Fruit fly (Drosophila melanogaster): ENCODE data around the gene comt.

The comt gene

DNA sequence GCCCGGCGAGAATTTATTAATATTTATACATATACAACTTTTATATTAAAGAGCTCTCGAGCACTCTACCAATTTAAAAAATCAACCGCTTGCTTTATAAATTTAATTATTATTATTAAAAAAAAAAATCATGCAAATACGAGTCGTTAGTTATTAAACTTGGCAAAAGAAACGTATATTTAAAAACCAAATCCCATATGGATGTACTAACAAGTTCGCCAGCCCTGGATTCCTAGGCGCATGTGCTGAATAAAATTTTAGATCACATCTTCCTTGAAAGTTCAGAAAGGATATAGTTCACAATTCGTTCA lies at the start of gene comt:
Gene comt, plus strand, starts transcription at position 265 of the 311 bp plus-strand sequence.
- TF ChIP-seq Dll (optimal IDR thresholded peaks at IDR 0.05) = no peak
- TF ChIP-seq psq (optimal IDR thresholded peaks at IDR 0.05) = no peak
- no peak for TF ChIP-seq EcR (GFP tag; optimal IDR thresholded peaks at IDR 0.05)
- no peak for TF ChIP-seq CG8478 (optimal IDR thresholded peaks at IDR 0.05)
- TF ChIP-seq pan (optimal IDR thresholded peaks at IDR 0.05) = no peak
- TF ChIP-seq usp (GFP tag; optimal IDR thresholded peaks at IDR 0.05) = no peak

DNA sequence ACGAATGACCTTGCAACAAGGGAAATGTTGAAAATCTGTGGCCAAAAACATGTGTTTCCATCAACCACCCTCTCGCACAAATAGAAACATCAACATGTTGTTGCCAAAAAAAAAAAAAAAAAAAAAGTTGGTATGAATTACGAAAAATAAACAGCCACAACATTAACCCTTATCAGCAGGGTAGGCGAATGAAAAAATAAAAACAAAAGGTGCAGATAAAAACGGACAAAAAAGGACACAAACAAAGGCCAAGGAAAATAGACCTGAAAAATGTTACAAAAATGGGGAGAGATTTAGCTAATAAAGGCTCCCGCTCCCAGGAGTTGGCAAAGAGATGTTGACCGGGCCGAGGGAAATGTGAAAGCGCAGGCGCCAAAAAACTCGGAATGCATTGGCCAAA lies 49.4 kb upstream of the comt start:
- TF ChIP-seq Dll (optimal IDR thresholded peaks at IDR 0.05) = no peak
- TF ChIP-seq pan (optimal IDR thresholded peaks at IDR 0.05) = no peak
- no peak for TF ChIP-seq usp (GFP tag; optimal IDR thresholded peaks at IDR 0.05)
- TF ChIP-seq psq (optimal IDR thresholded peaks at IDR 0.05) = no peak
- no peak for TF ChIP-seq CG8478 (optimal IDR thresholded peaks at IDR 0.05)
- TF ChIP-seq EcR (GFP tag; optimal IDR thresholded peaks at IDR 0.05) = no peak

- no peak for TF ChIP-seq psq (optimal IDR thresholded peaks at IDR 0.05)
- no peak for TF ChIP-seq pan (optimal IDR thresholded peaks at IDR 0.05)
- TF ChIP-seq EcR (GFP tag; optimal IDR thresholded peaks at IDR 0.05) = no peak
- no peak for TF ChIP-seq usp (GFP tag; optimal IDR thresholded peaks at IDR 0.05)
- no peak for TF ChIP-seq Dll (optimal IDR thresholded peaks at IDR 0.05)
- no peak for TF ChIP-seq CG8478 (optimal IDR thresholded peaks at IDR 0.05)
Measured at dm6 chrX:13210429-13210828, 48.4 kb upstream of the comt start.

DNA sequence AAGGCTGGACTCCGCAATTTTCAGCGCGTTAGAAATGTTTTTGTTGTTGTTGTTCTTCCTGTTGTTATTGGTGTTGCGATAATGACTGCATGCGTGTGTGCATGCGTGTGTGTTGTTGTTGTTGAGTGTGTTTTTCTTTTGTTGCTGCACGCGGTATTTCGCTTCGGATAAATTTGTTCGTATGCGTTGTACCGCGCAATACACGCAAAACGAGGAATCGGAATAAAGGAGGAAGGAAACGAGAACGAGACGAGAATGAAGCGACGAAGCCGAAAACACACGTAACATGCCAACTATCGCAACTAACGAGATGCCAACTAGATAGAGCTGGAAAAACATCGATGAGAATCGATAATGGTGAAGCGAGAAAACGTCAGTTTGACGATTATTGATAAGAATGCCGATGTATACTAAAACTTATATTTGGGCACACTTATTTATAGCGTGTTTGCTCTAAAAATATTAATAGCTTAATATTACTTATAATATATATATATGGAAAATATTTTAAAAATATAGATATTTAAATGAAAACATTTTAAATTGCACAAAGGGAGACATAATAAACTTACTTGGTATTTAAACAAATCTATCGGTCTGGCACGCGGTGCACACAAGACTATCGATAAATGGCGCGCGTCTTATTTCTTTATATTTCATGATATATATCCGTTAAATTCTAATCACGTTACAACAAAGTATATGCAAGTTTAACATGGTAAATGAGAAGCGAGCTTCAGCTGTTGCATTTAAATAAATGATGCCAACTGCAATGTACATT lies 47.3 kb upstream of the comt start, which contains the start of gene sno:
Gene sno, minus strand, starts transcription at position 318 of the 781 bp plus-strand sequence.
- no peak for TF ChIP-seq pan (optimal IDR thresholded peaks at IDR 0.05)
- no peak for TF ChIP-seq EcR (GFP tag; optimal IDR thresholded peaks at IDR 0.05)
- TF ChIP-seq Dll (optimal IDR thresholded peaks at IDR 0.05) = no peak
- no peak for TF ChIP-seq usp (GFP tag; optimal IDR thresholded peaks at IDR 0.05)

- TF ChIP-seq psq (optimal IDR thresholded peaks at IDR 0.05) = no peak
- TF ChIP-seq usp (GFP tag; optimal IDR thresholded peaks at IDR 0.05) = no peak
- TF ChIP-seq CG8478 (optimal IDR thresholded peaks at IDR 0.05) = no peak
- TF ChIP-seq Dll (optimal IDR thresholded peaks at IDR 0.05) = no peak
- no peak for TF ChIP-seq EcR (GFP tag; optimal IDR thresholded peaks at IDR 0.05)
- no peak for TF ChIP-seq pan (optimal IDR thresholded peaks at IDR 0.05)
Measured at dm6 chrX:13212138-13212481, 46.7 kb upstream of the comt start, which contains the start of gene REG. REG (plus strand) TSS chrX:13212325.

- no peak for TF ChIP-seq CG8478 (optimal IDR thresholded peaks at IDR 0.05)
- no peak for TF ChIP-seq pan (optimal IDR thresholded peaks at IDR 0.05)
- no peak for TF ChIP-seq EcR (GFP tag; optimal IDR thresholded peaks at IDR 0.05)
- TF ChIP-seq usp (GFP tag; optimal IDR thresholded peaks at IDR 0.05) = no peak
- no peak for TF ChIP-seq psq (optimal IDR thresholded peaks at IDR 0.05)
- TF ChIP-seq Dll (optimal IDR thresholded peaks at IDR 0.05) = no peak
Measured at dm6 chrX:13214056-13214455, 44.8 kb upstream of the comt start.

DNA sequence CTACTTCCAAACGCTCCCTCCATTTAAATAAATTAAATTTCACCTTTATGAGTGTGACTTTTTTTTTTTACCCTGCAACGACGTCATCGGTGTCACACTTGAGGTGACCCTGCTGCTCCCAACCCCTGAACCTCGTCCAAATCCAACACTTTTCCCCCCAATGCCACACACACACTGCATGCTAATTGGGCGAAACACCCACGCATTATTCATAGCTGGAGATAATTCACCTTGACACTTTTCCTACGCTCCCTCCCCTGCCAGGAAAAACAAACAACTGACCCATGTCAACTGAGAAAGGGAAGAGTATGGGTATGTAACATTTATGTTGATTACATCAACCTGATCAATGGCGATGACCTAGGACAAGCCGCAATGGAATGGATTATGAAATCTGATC lies 39.5 kb upstream of the comt start:
- no peak for TF ChIP-seq pan (optimal IDR thresholded peaks at IDR 0.05)
- no peak for TF ChIP-seq Dll (optimal IDR thresholded peaks at IDR 0.05)
- TF ChIP-seq psq (optimal IDR thresholded peaks at IDR 0.05) = no peak
- TF ChIP-seq EcR (GFP tag; optimal IDR thresholded peaks at IDR 0.05) = no peak
- no peak for TF ChIP-seq usp (GFP tag; optimal IDR thresholded peaks at IDR 0.05)

dm6 chrX:13220418-13220817 lies 38.4 kb upstream of the comt start:
- TF ChIP-seq pan (optimal IDR thresholded peaks at IDR 0.05) (no peak), Dll (optimal IDR thresholded peaks at IDR 0.05) (no peak), CG8478 (optimal IDR thresholded peaks at IDR 0.05) (no peak), psq (optimal IDR thresholded peaks at IDR 0.05) (no peak), usp (GFP tag; optimal IDR thresholded peaks at IDR 0.05) (no peak)

DNA sequence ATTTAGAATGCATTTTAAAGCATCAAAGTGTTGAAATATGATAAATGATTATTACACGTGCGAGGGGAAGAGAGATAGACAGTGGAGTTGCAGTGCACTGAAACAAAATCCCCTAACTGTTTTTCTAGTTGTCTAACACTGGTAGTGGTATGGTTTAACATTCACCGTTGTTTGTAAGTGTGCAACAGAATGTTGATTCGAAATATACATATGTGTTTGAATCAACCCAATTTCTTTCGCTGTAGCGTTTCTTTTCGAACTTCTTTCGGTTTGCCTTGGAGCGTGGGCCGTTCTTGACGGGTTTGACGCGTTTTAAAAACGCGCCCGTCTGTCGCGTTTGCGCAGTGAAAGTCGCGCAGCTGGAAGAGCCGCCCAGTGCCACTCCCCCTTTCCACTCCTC lies 37.5 kb upstream of the comt start:
- TF ChIP-seq psq (optimal IDR thresholded peaks at IDR 0.05) = no peak
- TF ChIP-seq CG8478 (optimal IDR thresholded peaks at IDR 0.05) = no peak
- no peak for TF ChIP-seq EcR (GFP tag; optimal IDR thresholded peaks at IDR 0.05)
- TF ChIP-seq Dll (optimal IDR thresholded peaks at IDR 0.05) = no peak
- no peak for TF ChIP-seq pan (optimal IDR thresholded peaks at IDR 0.05)
- TF ChIP-seq usp (GFP tag; optimal IDR thresholded peaks at IDR 0.05) = no peak

DNA sequence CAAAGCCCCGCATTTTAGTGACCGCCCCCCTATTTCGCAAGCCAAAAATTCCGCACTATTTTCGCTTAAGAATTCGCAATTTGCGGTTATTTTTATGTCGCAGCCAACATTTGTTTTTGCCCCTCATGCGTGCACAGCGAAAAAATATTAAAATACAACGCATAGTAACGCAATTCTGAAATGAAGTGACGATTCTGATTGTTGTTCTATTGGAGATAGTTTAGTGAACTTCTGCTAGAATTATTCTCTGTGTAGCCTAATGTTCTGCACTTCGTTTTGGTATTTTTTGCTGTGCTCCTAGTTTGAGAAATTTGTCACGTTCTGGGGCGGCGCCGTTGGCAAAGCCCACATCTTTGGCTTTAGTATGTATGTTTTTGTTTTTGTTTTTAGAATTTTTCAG lies 37.0 kb upstream of the comt start:
- no peak for TF ChIP-seq CG8478 (optimal IDR thresholded peaks at IDR 0.05)
- TF ChIP-seq psq (optimal IDR thresholded peaks at IDR 0.05) = no peak
- no peak for TF ChIP-seq EcR (GFP tag; optimal IDR thresholded peaks at IDR 0.05)
- no peak for TF ChIP-seq Dll (optimal IDR thresholded peaks at IDR 0.05)
- TF ChIP-seq usp (GFP tag; optimal IDR thresholded peaks at IDR 0.05) = no peak
- TF ChIP-seq pan (optimal IDR thresholded peaks at IDR 0.05) = no peak

- no peak for TF ChIP-seq pan (optimal IDR thresholded peaks at IDR 0.05)
- TF ChIP-seq EcR (GFP tag; optimal IDR thresholded peaks at IDR 0.05) = no peak
- TF ChIP-seq Dll (optimal IDR thresholded peaks at IDR 0.05) = no peak
- TF ChIP-seq CG8478 (optimal IDR thresholded peaks at IDR 0.05) = no peak
- TF ChIP-seq usp (GFP tag; optimal IDR thresholded peaks at IDR 0.05) = no peak
- TF ChIP-seq psq (optimal IDR thresholded peaks at IDR 0.05) = no peak
Measured at dm6 chrX:13224846-13225245, 34.0 kb upstream of the comt start.

dm6 chrX:13226478-13226877 lies 32.3 kb upstream of the comt start:
- TF ChIP-seq usp (GFP tag; optimal IDR thresholded peaks at IDR 0.05) (no peak), EcR (GFP tag; optimal IDR thresholded peaks at IDR 0.05) (no peak), pan (optimal IDR thresholded peaks at IDR 0.05) (no peak), psq (optimal IDR thresholded peaks at IDR 0.05) (no peak), Dll (optimal IDR thresholded peaks at IDR 0.05) (no peak), CG8478 (optimal IDR thresholded peaks at IDR 0.05) (no peak)
